Worm (Caenorhabditis elegans) whole organism, L4 larva: ENCODE data around the gene ins-35.
A peak's percentile ranks its signal among the peaks of the same experiment; 100 is the strongest.

Source experiments
- F10B5.3 ChIP-seq: sonication (generic microtip); optimal IDR thresholded peaks from 2 replicates; lab custom pipeline; 2016; ENCODE audit warnings: mild to moderate bottlenecking, missing genetic modification characterization, missing compliant biosample characterization
- F37D6.2 ChIP-seq: sonication (generic microtip); optimal IDR thresholded peaks from 2 replicates; lab custom pipeline; 2016; ENCODE audit warnings: mild to moderate bottlenecking, missing genetic modification characterization, missing compliant biosample characterization
- Y48G9A.11 ChIP-seq: fragments of 200-800 bp; sonication (Bioruptor generic); IDR thresholded peaks from 2 replicates; pipeline ENCODE4 v1.3.6; 2022; ENCODE audit warnings: missing genetic modification reagents, missing genetic modification characterization, missing compliant biosample characterization
- aha-1 ChIP-seq: fragments of 150-350 bp; peaks from one replicate; lab custom pipeline; 2014; ENCODE audit warnings: missing biosample characterization, missing genetic modification characterization
- ama-1 ChIP-seq: fragments of 150-350 bp; optimal IDR thresholded peaks from 2 replicates; lab custom pipeline; 2014; ENCODE audit warnings: inconsistent platforms, mixed read lengths
- attf-4 ChIP-seq: sonication (generic microtip); optimal IDR thresholded peaks from 3 replicates; lab custom pipeline; 2017; ENCODE audit warnings: missing biosample characterization, missing genetic modification characterization
- ceh-20 ChIP-seq: fragments of 200-800 bp; sonication (Bioruptor generic); IDR thresholded peaks from 2 replicates; pipeline ENCODE4 v1.3.6; 2022; ENCODE audit warnings: missing genetic modification reagents, missing genetic modification characterization, missing compliant biosample characterization
- ceh-44 ChIP-seq: fragments of 200-800 bp; sonication (Bioruptor generic); IDR thresholded peaks from 2 replicates; pipeline ENCODE4 v1.3.6; 2022; ENCODE audit warnings: missing genetic modification reagents, missing genetic modification characterization, missing compliant biosample characterization
- ceh-62 ChIP-seq: sonication (generic microtip); optimal IDR thresholded peaks from 2 replicates; lab custom pipeline; 2017; ENCODE audit warnings: missing biosample characterization, missing genetic modification characterization
- ctbp-1 ChIP-seq: fragments of 200-800 bp; sonication (Bioruptor generic); IDR thresholded peaks from 2 replicates; pipeline ENCODE4 v1.3.6; 2022; ENCODE audit warnings: missing genetic modification reagents, missing genetic modification characterization, missing compliant biosample characterization
- daf-16 ChIP-seq, 3 experiments: sonication (generic microtip); optimal IDR thresholded peaks; 2 replicates each; lab custom pipeline; 2016 to 2017; ENCODE audit warnings: missing genetic modification characterization in 3 of 3, missing genetic modification reagents in 3 of 3, mild to moderate bottlenecking in 2 of 3, missing compliant biosample characterization in 2 of 3, missing biosample characterization in 1 of 3, moderate library complexity in 1 of 3
- dmd-6 ChIP-seq: fragments of 200-800 bp; sonication (Bioruptor generic); IDR thresholded peaks from 2 replicates; pipeline ENCODE4 v1.3.6; 2022; ENCODE audit warnings: missing genetic modification reagents, missing genetic modification characterization, missing compliant biosample characterization
- dmd-9 ChIP-seq: fragments of 200-800 bp; sonication (Bioruptor generic); IDR thresholded peaks from 2 replicates; pipeline ENCODE4 v1.3.6; 2022; ENCODE audit warnings: missing genetic modification reagents, missing genetic modification characterization, missing compliant biosample characterization
- dve-1 ChIP-seq: sonication (generic microtip); optimal IDR thresholded peaks from 2 replicates; lab custom pipeline; 2017; ENCODE audit warnings: antibody characterized with exemption, mild to moderate bottlenecking, missing genetic modification characterization, missing compliant biosample characterization; ENCODE audit not compliant: insufficient read depth
- egl-27 ChIP-seq: sonication (generic microtip); optimal IDR thresholded peaks from 3 replicates; lab custom pipeline; 2017; ENCODE audit warnings: missing biosample characterization, missing genetic modification reagents, missing genetic modification characterization
- egl-43 ChIP-seq: fragments of 200-800 bp; sonication (Bioruptor generic); IDR thresholded peaks from 2 replicates; pipeline ENCODE4 v1.3.6; 2022; ENCODE audit warnings: missing genetic modification reagents, missing genetic modification characterization, missing compliant biosample characterization
- fkh-10 ChIP-seq: fragments of 150-350 bp; optimal IDR thresholded peaks from 2 replicates; lab custom pipeline; 2014; ENCODE audit warnings: missing biosample characterization, missing genetic modification reagents, missing genetic modification characterization
- fos-1 ChIP-seq: fragments of 150-350 bp; optimal IDR thresholded peaks from 2 replicates; lab custom pipeline; 2014; ENCODE audit warnings: missing biosample characterization, missing genetic modification characterization
- gei-8 ChIP-seq: fragments of 200-800 bp; sonication (Bioruptor generic); optimal IDR thresholded peaks from 2 replicates; lab custom pipeline; 2018; ENCODE audit warnings: mild to moderate bottlenecking, missing genetic modification characterization, missing compliant biosample characterization
- hif-1 ChIP-seq, 2 experiments: sonication (generic microtip); optimal IDR thresholded peaks; 2 replicates each; lab custom pipeline; 2016 to 2017; ENCODE audit warnings: missing compliant biosample characterization in 2 of 2, missing genetic modification characterization in 2 of 2, missing genetic modification reagents in 2 of 2, missing genotype in 2 of 2, mild to moderate bottlenecking in 1 of 2
- hlh-11 ChIP-seq: fragments of 200-800 bp; sonication (Bioruptor generic); optimal IDR thresholded peaks from 2 replicates; lab custom pipeline; 2018; ENCODE audit warnings: mild to moderate bottlenecking, missing genetic modification characterization, missing compliant biosample characterization
- hlh-30 ChIP-seq: sonication (generic microtip); optimal IDR thresholded peaks from 2 replicates; lab custom pipeline; 2017; ENCODE audit warnings: antibody characterized with exemption, mild to moderate bottlenecking, missing genetic modification characterization, missing compliant biosample characterization; ENCODE audit not compliant: insufficient read depth
- lin-1 ChIP-seq: fragments of 200-800 bp; sonication (Bioruptor generic); IDR thresholded peaks from 2 replicates; pipeline ENCODE4 v1.3.6; 2022; ENCODE audit warnings: missing genetic modification reagents, missing genetic modification characterization, missing compliant biosample characterization
- lin-13 ChIP-seq: fragments of 150-350 bp; optimal IDR thresholded peaks from 2 replicates; lab custom pipeline; 2014; ENCODE audit warnings: missing biosample characterization, missing genetic modification reagents, missing genetic modification characterization
- lin-29 ChIP-seq: fragments of 200-800 bp; sonication (Bioruptor generic); IDR thresholded peaks from 2 replicates; pipeline ENCODE4 v1.3.6; 2022; ENCODE audit warnings: missing genetic modification reagents, missing genetic modification characterization, missing compliant biosample characterization
- lin-39 ChIP-seq: fragments of 150-350 bp; optimal IDR thresholded peaks from 2 replicates; lab custom pipeline; 2014; ENCODE audit warnings: missing biosample characterization, missing genetic modification reagents, missing genetic modification characterization
- lir-3 ChIP-seq: sonication (generic microtip); optimal IDR thresholded peaks from 2 replicates; lab custom pipeline; 2016; ENCODE audit warnings: mild to moderate bottlenecking, missing genetic modification characterization, missing compliant biosample characterization
- lsy-2 ChIP-seq, 2 experiments: fragments of 150-350 bp in 1 of 2; sonication (generic microtip) in 1 of 2; optimal IDR thresholded peaks; 2 replicates each; lab custom pipeline; 2014 to 2017; ENCODE audit warnings: missing biosample characterization in 2 of 2, missing genetic modification characterization in 2 of 2
- mdl-1 ChIP-seq, 2 experiments: fragments of 150-350 bp in 1 of 2; sonication (generic microtip) in 1 of 2; optimal IDR thresholded peaks; 2 replicates each; lab custom pipeline; 2014 to 2017; ENCODE audit warnings: missing biosample characterization in 2 of 2, missing genetic modification characterization in 2 of 2
- mep-1 ChIP-seq: fragments of 150-350 bp; sonication (generic microtip); optimal IDR thresholded peaks from 3 replicates; lab custom pipeline; 2014; ENCODE audit warnings: missing biosample characterization, missing genetic modification characterization
- mxl-3 ChIP-seq: fragments of 200-800 bp; sonication (Bioruptor generic); optimal IDR thresholded peaks from 2 replicates; lab custom pipeline; 2018; ENCODE audit warnings: mild to moderate bottlenecking, missing genetic modification characterization, missing compliant biosample characterization
- nhr-10 ChIP-seq: fragments of 150-350 bp; optimal IDR thresholded peaks from 2 replicates; lab custom pipeline; 2014; ENCODE audit warnings: missing biosample characterization, missing genetic modification characterization
- nhr-102 ChIP-seq: sonication (generic microtip); optimal IDR thresholded peaks from 2 replicates; lab custom pipeline; 2016; ENCODE audit warnings: mild to moderate bottlenecking, missing genetic modification characterization, moderate library complexity, missing compliant biosample characterization
- nhr-111 ChIP-seq: fragments of 200-800 bp; sonication (Bioruptor generic); optimal IDR thresholded peaks from 2 replicates; lab custom pipeline; 2018; ENCODE audit warnings: mild to moderate bottlenecking, missing genetic modification characterization, missing compliant biosample characterization
- nhr-25 ChIP-seq: sonication (generic microtip); optimal IDR thresholded peaks from 2 replicates; lab custom pipeline; 2017; ENCODE audit warnings: missing genetic modification characterization, mild to moderate bottlenecking, missing compliant biosample characterization, antibody characterized with exemption, moderate library complexity, borderline replicate concordance; ENCODE audit not compliant: insufficient read depth
- nhr-28 ChIP-seq: fragments of 150-350 bp; optimal IDR thresholded peaks from 2 replicates; lab custom pipeline; 2014; ENCODE audit warnings: missing biosample characterization, missing genetic modification characterization
- nhr-6 ChIP-seq: fragments of 150-350 bp; optimal IDR thresholded peaks from 2 replicates; lab custom pipeline; 2014; ENCODE audit warnings: missing biosample characterization, missing genetic modification characterization
- nhr-76 ChIP-seq: fragments of 150-350 bp; optimal IDR thresholded peaks from 2 replicates; lab custom pipeline; 2014; ENCODE audit warnings: missing biosample characterization, missing genetic modification characterization
- nhr-77 ChIP-seq: fragments of 150-350 bp; optimal IDR thresholded peaks from 2 replicates; lab custom pipeline; 2014; ENCODE audit warnings: missing biosample characterization, missing genetic modification characterization
- pha-4 ChIP-seq, 2 experiments: fragments of 150-350 bp in 1 of 2; fragments of 200-800 bp in 1 of 2; sonication (Bioruptor generic) in 1 of 2; IDR thresholded peaks in 1 of 2; optimal IDR thresholded peaks in 1 of 2; 2 replicates each; pipeline versions ENCODE4 v1.3.6 to Lab custom; 2014 to 2022; ENCODE audit warnings: missing genetic modification characterization in 2 of 2, missing genetic modification reagents in 2 of 2, missing biosample characterization in 1 of 2, missing compliant biosample characterization in 1 of 2
- php-3 ChIP-seq: fragments of 200-800 bp; sonication (Bioruptor generic); IDR thresholded peaks from 2 replicates; pipeline ENCODE4 v1.3.6; 2022; ENCODE audit warnings: missing genetic modification reagents, missing genetic modification characterization, missing compliant biosample characterization
- saeg-2 ChIP-seq: fragments of 200-800 bp; sonication (Bioruptor generic); IDR thresholded peaks from 2 replicates; pipeline ENCODE4 v1.3.6; 2022; ENCODE audit warnings: missing genetic modification reagents, missing genetic modification characterization, missing compliant biosample characterization
- set-16 ChIP-seq: fragments of 200-800 bp; sonication (Bioruptor generic); IDR thresholded peaks from 2 replicates; pipeline ENCODE4 v1.3.6; 2022; ENCODE audit warnings: missing genetic modification reagents, missing genetic modification characterization, missing compliant biosample characterization
- skn-1 ChIP-seq: fragments of 150-350 bp; optimal IDR thresholded peaks from 2 replicates; lab custom pipeline; 2014; ENCODE audit warnings: missing biosample characterization, missing genetic modification characterization
- snpc-4 ChIP-seq: fragments of 150-350 bp; optimal IDR thresholded peaks from 2 replicates; lab custom pipeline; 2014; ENCODE audit warnings: missing biosample characterization, missing genetic modification characterization
- spr-1 ChIP-seq: sonication (generic microtip); optimal IDR thresholded peaks from 2 replicates; lab custom pipeline; 2016; ENCODE audit warnings: mild to moderate bottlenecking, missing genetic modification characterization, missing compliant biosample characterization
- tag-97 ChIP-seq: fragments of 200-800 bp; sonication (Bioruptor generic); IDR thresholded peaks from 2 replicates; pipeline ENCODE4 v1.3.6; 2022; ENCODE audit warnings: missing genetic modification characterization, missing compliant biosample characterization
- unc-130 ChIP-seq: sonication (generic microtip); optimal IDR thresholded peaks from 2 replicates; lab custom pipeline; 2016; ENCODE audit warnings: missing genetic modification reagents, missing genetic modification characterization, missing compliant biosample characterization
- zip-11 ChIP-seq: fragments of 200-800 bp; sonication (Bioruptor generic); IDR thresholded peaks from 2 replicates; pipeline ENCODE4 v1.3.6; 2022; ENCODE audit warnings: missing genetic modification characterization, missing compliant biosample characterization

ins-35 gene

ce11 chrV:20416790-20417189, 41.5 kb downstream of the ins-35 start (continued):
- TF ChIP-seq fkh-10 (GFP tag; lab: Kevin White, UChicago) (no peak), egl-43 (GFP tag; lab: Robert Waterston, UW) (no peak), hlh-30 (tag; lab: Kevin White, UChicago) (peak; percentile 36), zip-11 (GFP tag; lab: Robert Waterston, UW) (no peak), dve-1 (tag; lab: Kevin White, UChicago) (peak; percentile 49), saeg-2 (no peak), gei-8 (no peak), nhr-77 (tag; lab: Kevin White, UChicago) (no peak), nhr-28 (tag; lab: Kevin White, UChicago) (peak; percentile 21), tag-97 (GFP tag; lab: Robert Waterston, UW) (no peak), ceh-20 (GFP tag; lab: Robert Waterston, UW) (no peak), lin-29 (GFP tag; lab: Robert Waterston, UW) (no peak), lin-39 (no peak), ctbp-1 (GFP tag; lab: Robert Waterston, UW) (no peak), hlh-11 (tag; lab: Kevin White, UChicago) (peak; percentile 63), nhr-111 (GFP tag; lab: Kevin White, UChicago) (no peak), php-3 (GFP tag; lab: Robert Waterston, UW) (peak; percentile 78), nhr-76 (tag; lab: Kevin White, UChicago) (no peak), set-16 (GFP tag; lab: Robert Waterston, UW) (no peak), spr-1 (no peak), snpc-4 (tag; lab: Kevin White, UChicago) (no peak), nhr-102 (no peak), dmd-9 (no peak), nhr-25 (tag; lab: Kevin White, UChicago) (no peak), nhr-6 (no peak), F10B5.3 (tag; lab: Kevin White, UChicago) (no peak), nhr-10 (tag; lab: Kevin White, UChicago) (no peak), skn-1 (tag; lab: Kevin White, UChicago) (no peak), ama-1 (no peak), fos-1 (tag; lab: Kevin White, UChicago) (no peak)

- peak; percentile 62 for TF ChIP-seq nhr-6
- TF ChIP-seq tag-97 (GFP tag; lab: Robert Waterston, UW): no peak
- no peak for TF ChIP-seq Y48G9A.11 (GFP tag; lab: Robert Waterston, UW)
- no peak for TF ChIP-seq daf-16 (GFP tag; optimal IDR thresholded peaks at IDR 0.05; lab: Kevin White, UChicago)
- TF ChIP-seq daf-16 (tag; optimal IDR thresholded peaks at IDR 0.05; lab: Kevin White, UChicago): peak; percentile 10
- TF ChIP-seq lin-1: no peak
- peak; percentile 48 for TF ChIP-seq dmd-6
- no peak for TF ChIP-seq ctbp-1 (GFP tag; lab: Robert Waterston, UW)
- no peak for TF ChIP-seq pha-4 (GFP tag; IDR thresholded peaks at IDR 0.05; lab: Robert Waterston, UW)
- TF ChIP-seq pha-4 (tag; optimal IDR thresholded peaks at IDR 0.05; lab: Kevin White, UChicago): peak; percentile 45
- TF ChIP-seq nhr-28 (tag; lab: Kevin White, UChicago): no peak
- TF ChIP-seq mxl-3 (GFP tag; lab: Kevin White, UChicago): peak; percentile 10
- peak; percentile 31; the same call in 1 of the 2 replicates for TF ChIP-seq set-16 (GFP tag; lab: Robert Waterston, UW)
- TF ChIP-seq dve-1 (tag; lab: Kevin White, UChicago): peak; percentile 32
- TF ChIP-seq egl-27 (tag; lab: Kevin White, UChicago): no peak
- TF ChIP-seq F37D6.2: peak; percentile 27
- TF ChIP-seq attf-4: no peak
- no peak for TF ChIP-seq lir-3 (tag; lab: Kevin White, UChicago)
- TF ChIP-seq ceh-44 (GFP tag; lab: Robert Waterston, UW): no peak
- no peak for TF ChIP-seq unc-130 (GFP tag; lab: Kevin White, UChicago)
- peak; percentile 44 for TF ChIP-seq aha-1 (tag; lab: Kevin White, UChicago)
- peak; percentile 17 for TF ChIP-seq fkh-10 (GFP tag; lab: Kevin White, UChicago)
- TF ChIP-seq mep-1: peak; percentile 65
- TF ChIP-seq lsy-2 (tag; optimal IDR thresholded peaks at IDR 0.05; lab: Kevin White, UChicago): peak in 1 of 2 experiments; percentile 73
- TF ChIP-seq lin-13 (GFP tag; lab: Kevin White, UChicago): no peak
- TF ChIP-seq hif-1 (tag; optimal IDR thresholded peaks at IDR 0.05; lab: Kevin White, UChicago): peak in 1 of 2 experiments; percentile 50
- no peak for TF ChIP-seq ceh-62 (tag; lab: Kevin White, UChicago)
- TF ChIP-seq mdl-1 (tag; optimal IDR thresholded peaks at IDR 0.05; lab: Kevin White, UChicago): peak; percentile 70 to 88
These were observed 42.5 kb downstream of the ins-35 start for ce11 chrV:20417809-20418208.
